Worm (Caenorhabditis elegans) whole organism, L1 larva: ENCODE measurements around the gene F28H7.3.

Experiments
- ces-1 ChIP-seq: fragments of 150-350 bp; optimal IDR thresholded peaks from 2 replicates; lab custom pipeline; 2014; ENCODE audit warnings: missing biosample characterization, missing genetic modification reagents, missing genetic modification characterization
- egl-27 ChIP-seq, 2 experiments: fragments of 150-350 bp in 1 of 2; sonication (generic microtip); optimal IDR thresholded peaks; 3 replicates each; lab custom pipeline; 2017 to 2018; ENCODE audit warnings: missing biosample characterization in 2 of 2, missing genetic modification characterization in 2 of 2, missing genetic modification reagents in 2 of 2
- mdl-1 ChIP-seq, 2 experiments: fragments of 150-350 bp; optimal IDR thresholded peaks; 2 replicates each; lab custom pipeline; 2014 to 2017; ENCODE audit warnings: missing biosample characterization in 2 of 2, missing genetic modification characterization in 2 of 2, inconsistent platforms in 1 of 2
- mef-2 ChIP-seq: fragments of 150-350 bp; optimal IDR thresholded peaks from 2 replicates; lab custom pipeline; 2014; ENCODE audit warnings: missing biosample characterization, missing genetic modification characterization
- nhr-12 ChIP-seq: sonication (generic microtip); optimal IDR thresholded peaks from 2 replicates; lab custom pipeline; 2017; ENCODE audit warnings: missing biosample characterization, missing genetic modification characterization
- nhr-237 ChIP-seq: fragments of 150-350 bp; optimal IDR thresholded peaks from 2 replicates; lab custom pipeline; 2014; ENCODE audit warnings: missing biosample characterization, missing genetic modification characterization
- nhr-77 ChIP-seq: fragments of 150-350 bp; optimal IDR thresholded peaks from 2 replicates; lab custom pipeline; 2014; ENCODE audit warnings: missing biosample characterization, missing genetic modification characterization
- pag-3 ChIP-seq: sonication (generic microtip); optimal IDR thresholded peaks from 2 replicates; lab custom pipeline; 2017; ENCODE audit warnings: missing genetic modification characterization, mild to moderate bottlenecking, missing compliant biosample characterization, antibody characterized with exemption, borderline replicate concordance; ENCODE audit not compliant: insufficient read depth
- snpc-4 ChIP-seq: fragments of 150-350 bp; optimal IDR thresholded peaks from 2 replicates; lab custom pipeline; 2014; ENCODE audit warnings: missing biosample characterization, missing genetic modification characterization
- unc-62 ChIP-seq: fragments of 150-350 bp; optimal IDR thresholded peaks from 2 replicates; lab custom pipeline; 2014; ENCODE audit warnings: missing biosample characterization, missing genetic modification reagents, missing genetic modification characterization
- zag-1 ChIP-seq: fragments of 150-350 bp; optimal IDR thresholded peaks from 2 replicates; lab custom pipeline; 2014; ENCODE audit warnings: missing biosample characterization, missing genetic modification characterization

DNA sequence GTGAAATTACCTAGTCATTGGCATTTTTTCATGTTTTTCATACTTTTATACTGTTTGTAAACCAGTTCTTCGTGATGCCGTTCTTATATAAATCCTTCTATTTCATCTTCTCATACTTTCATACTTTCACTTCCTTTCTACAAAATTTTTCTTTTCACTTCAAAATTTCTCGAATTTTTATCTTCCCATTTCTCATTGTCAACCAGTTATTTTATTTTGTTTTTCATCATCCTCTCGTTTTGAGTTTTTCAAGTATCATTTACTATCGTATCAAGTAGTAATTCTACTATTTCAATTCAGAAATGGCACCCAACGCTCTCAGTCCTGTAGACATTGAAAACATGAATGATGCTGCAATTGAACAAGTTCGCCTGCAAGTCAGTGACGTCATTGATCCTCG, 8.1 kb upstream of the F28H7.3 start, which contains the start of gene F28H7.8:
- TF ChIP-seq egl-27 (tag; optimal IDR thresholded peaks at IDR 0.05; lab: Kevin White, UChicago): no peak
- TF ChIP-seq mdl-1 (tag; optimal IDR thresholded peaks at IDR 0.05; lab: Kevin White, UChicago): no peak
- no peak for TF ChIP-seq nhr-12 (tag; lab: Kevin White, UChicago)
- TF ChIP-seq zag-1 (tag; lab: Kevin White, UChicago): no peak
- no peak for TF ChIP-seq unc-62
- no peak for TF ChIP-seq pag-3
- no peak for TF ChIP-seq snpc-4 (tag; lab: Kevin White, UChicago)
- TF ChIP-seq mef-2 (tag; lab: Kevin White, UChicago): no peak
- no peak for TF ChIP-seq ces-1 (GFP tag; lab: Kevin White, UChicago)
- no peak for TF ChIP-seq nhr-237
- no peak for TF ChIP-seq nhr-77 (tag; lab: Kevin White, UChicago)
